Worm (Caenorhabditis elegans): Measurements from ENCODE around the gene daf-18.

The daf-18 gene

DNA sequence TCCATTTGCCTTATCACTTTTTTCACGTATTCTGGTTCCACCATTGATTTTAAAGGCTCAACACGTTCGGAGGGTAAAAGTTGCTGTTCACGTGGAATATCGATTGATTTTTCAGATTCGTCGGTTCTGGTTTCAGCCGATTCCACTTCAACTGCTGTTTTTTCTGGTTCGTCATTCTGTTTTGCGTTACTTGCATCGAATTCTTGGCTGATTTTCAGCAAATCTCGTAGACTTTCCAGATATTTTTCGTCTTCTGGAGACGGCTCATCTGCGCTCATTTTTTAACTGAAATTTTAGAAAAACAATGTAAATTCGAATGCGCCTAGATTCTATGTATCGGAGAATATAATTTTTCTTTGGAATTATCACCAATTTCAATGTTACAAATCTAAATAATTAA lies 5.3 kb downstream of the daf-18 start, which contains the start of gene eri-1 (continued):
- TF ChIP-seq hlh-12 (tag; optimal IDR thresholded peaks at IDR 0.05) = no peak
- no peak for TF ChIP-seq mcd-1 (GFP tag; IDR thresholded peaks at IDR 0.05)
- no peak for TF ChIP-seq sdz-38 (tag; optimal IDR thresholded peaks at IDR 0.05)
- no peak for TF ChIP-seq mes-4 (tag; optimal IDR thresholded peaks at IDR 0.05)
- peak; percentile 37; the same call in 1 of the 2 replicates for TF ChIP-seq Y53G8AR.9 (GFP tag; conservative IDR thresholded peaks at IDR 0.05)
- no peak for TF ChIP-seq F23B12.7 (tag; optimal IDR thresholded peaks at IDR 0.05; ENCODE audit: insufficient read depth)
- peak; percentile 54; the same call in 1 of the 2 replicates for TF ChIP-seq ekl-4 (GFP tag; IDR thresholded peaks at IDR 0.05)
- peak; percentile 70 for TF ChIP-seq hrde-1 (tag; optimal IDR thresholded peaks at IDR 0.05; ENCODE audit: borderline replicate concordance)
- TF ChIP-seq lsl-1 (GFP tag; optimal IDR thresholded peaks at IDR 0.05) = peak; percentile 22
- no peak for TF ChIP-seq C06A6.2 (GFP tag; conservative IDR thresholded peaks at IDR 0.05)
- TF ChIP-seq let-526 (GFP tag; IDR thresholded peaks at IDR 0.05) = no peak
- no peak for TF ChIP-seq snpc-1.3 (tag; optimal IDR thresholded peaks at IDR 0.05; ENCODE audit: insufficient read depth)
- peak; percentile 56; the same call in 1 of the 2 replicates for TF ChIP-seq madf-6 (GFP tag; IDR thresholded peaks at IDR 0.05)
- TF ChIP-seq xnd-1 (tag; optimal IDR thresholded peaks at IDR 0.05) = no peak
- TF ChIP-seq D2030.7 (GFP tag; IDR thresholded peaks at IDR 0.05) = 0 out of 2 replicates have a peak, but pooled peaks have one; percentile 32

DNA sequence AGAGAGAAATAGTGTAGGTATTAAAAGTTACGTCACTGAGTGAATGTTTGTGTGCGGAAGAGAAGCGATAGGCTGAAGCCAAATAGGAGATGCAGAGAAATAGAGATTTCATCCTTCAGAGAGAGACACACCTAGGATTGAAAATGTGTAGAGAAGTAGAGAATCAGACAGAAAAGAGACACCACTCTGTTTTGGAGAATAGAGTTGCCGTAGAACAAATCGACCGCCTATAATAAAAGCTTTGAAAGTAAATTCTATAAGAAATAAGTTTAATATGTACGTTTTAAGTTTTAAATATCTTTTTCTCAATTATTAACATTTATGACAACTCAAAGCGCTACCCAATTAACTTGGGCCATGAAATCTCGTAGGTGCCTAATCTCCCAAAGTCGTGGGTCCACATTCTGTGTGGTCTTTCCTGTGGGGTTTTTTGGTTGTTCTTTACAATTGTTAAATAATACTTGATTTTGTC lies 14.5 kb downstream of the daf-18 start, which contains the start of gene T07A9.12:
Gene T07A9.12, plus strand, starts transcription at position 448 of the 472 bp plus-strand sequence.
- TF ChIP-seq F37B4.10 (GFP tag; IDR thresholded peaks at IDR 0.05) (no peak), dpl-1 (GFP tag; optimal IDR thresholded peaks at IDR 0.05) (no peak), hlh-26 (GFP tag; conservative IDR thresholded peaks at IDR 0.05) (no peak), C06A6.2 (GFP tag; conservative IDR thresholded peaks at IDR 0.05) (no peak), attf-6 (GFP tag; IDR thresholded peaks at IDR 0.05) (no peak), ztf-6 (GFP tag; IDR thresholded peaks at IDR 0.05) (no peak), madf-10 (tag; optimal IDR thresholded peaks at IDR 0.05) (peak; percentile 32), madf-3 (GFP tag; IDR thresholded peaks at IDR 0.05) (no peak), nhr-80 (tag; optimal IDR thresholded peaks at IDR 0.05) (peak; percentile 45), Y56A3A.18 (GFP tag; IDR thresholded peaks at IDR 0.05) (no peak), sptf-2 (GFP tag; optimal IDR thresholded peaks at IDR 0.05) (no peak), ceh-40 (GFP tag; IDR thresholded peaks at IDR 0.05) (no peak), F57C9.4 (tag; optimal IDR thresholded peaks at IDR 0.05) (no peak), sdz-38 (tag; optimal IDR thresholded peaks at IDR 0.05) (no peak), Y53G8AR.9 (GFP tag; conservative IDR thresholded peaks at IDR 0.05) (no peak), egrh-3 (GFP tag; IDR thresholded peaks at IDR 0.05) (peak; percentile 21; the same call in 1 of the 2 replicates), hmg-1.2 (GFP tag; IDR thresholded peaks at IDR 0.05) (peak; percentile 93), somi-1 (GFP tag; optimal IDR thresholded peaks at IDR 0.05) (no peak), F49E8.2 (tag; optimal IDR thresholded peaks at IDR 0.05; ENCODE audit: insufficient read depth) (no peak), F57A8.1 (GFP tag; optimal IDR thresholded peaks at IDR 0.05) (no peak), ceh-100 (GFP tag; IDR thresholded peaks at IDR 0.05) (peak; percentile 90), ztf-28 (GFP tag; IDR thresholded peaks at IDR 0.05) (no peak), mcd-1 (GFP tag; IDR thresholded peaks at IDR 0.05) (peak; percentile 45), K12H6.12 (tag; optimal IDR thresholded peaks at IDR 0.05) (peak; percentile 75), lsl-1 (GFP tag; optimal IDR thresholded peaks at IDR 0.05) (no peak), B0261.1 (tag; optimal IDR thresholded peaks at IDR 0.05) (no peak), lag-1 (GFP tag; IDR thresholded peaks at IDR 0.05) (no peak), attf-5 (GFP tag; optimal IDR thresholded peaks at IDR 0.05) (peak; percentile 83), lin-35 (GFP tag; optimal IDR thresholded peaks at IDR 0.05) (peak in 1 of 3 experiments; percentile 39), let-607 (tag; optimal IDR thresholded peaks at IDR 0.05) (peak in 1 of 2 experiments; percentile 32), mes-4 (tag; optimal IDR thresholded peaks at IDR 0.05) (no peak), him-1 (tag; optimal IDR thresholded peaks at IDR 0.05) (no peak), nhr-179 (tag; optimal IDR thresholded peaks at IDR 0.05) (no peak), ztf-18 (tag; optimal IDR thresholded peaks at IDR 0.05) (no peak), lsy-27 (tag; optimal IDR thresholded peaks at IDR 0.05; ENCODE audit: borderline replicate concordance, insufficient read depth) (no peak), snpc-1.3 (tag; optimal IDR thresholded peaks at IDR 0.05; ENCODE audit: insufficient read depth) (no peak), hlh-12 (tag; optimal IDR thresholded peaks at IDR 0.05) (no peak)
